Fruit fly (Drosophila melanogaster) whole organism, embryonic: ENCODE measurements around the gene CG14515.

Source experiments
- Atf3 ChIP-seq: fragments of 200-800 bp; sonication (Bioruptor generic); optimal IDR thresholded peaks from 3 replicates; lab custom pipeline; 2016; ENCODE audit warnings: missing biosample characterization, missing genetic modification characterization
- C15 ChIP-seq: fragments of 200-800 bp; sonication (Bioruptor generic); IDR thresholded peaks from 3 replicates; pipeline ENCODE4 v1.3.6; 2022; ENCODE audit warnings: missing biosample characterization, missing genetic modification characterization
- CG10147 ChIP-seq: fragments of 200-800 bp; sonication (Bioruptor generic); optimal IDR thresholded peaks from 2 replicates; lab custom pipeline; 2019; ENCODE audit warnings: missing biosample characterization, mild to moderate bottlenecking, missing genetic modification characterization, moderate library complexity
- CG10654 ChIP-seq: fragments of 200-800 bp; sonication (Bioruptor generic); optimal IDR thresholded peaks from 2 replicates; lab custom pipeline; 2016; ENCODE audit warnings: missing biosample characterization, missing genetic modification characterization
- CG11398 ChIP-seq: fragments of 200-800 bp; sonication (Bioruptor generic); optimal IDR thresholded peaks from 2 replicates; lab custom pipeline; 2016; ENCODE audit warnings: missing biosample characterization, missing genetic modification characterization
- CG11560 ChIP-seq: fragments of 200-800 bp; sonication (Bioruptor generic); IDR thresholded peaks from 3 replicates; pipeline ENCODE4 v1.3.6; 2022; ENCODE audit warnings: missing biosample characterization, missing genetic modification characterization
- CG13123 ChIP-seq: fragments of 200-800 bp; sonication (Bioruptor generic); optimal IDR thresholded peaks from 2 replicates; lab custom pipeline; 2016; ENCODE audit warnings: missing biosample characterization, missing genetic modification characterization
- CG13775 ChIP-seq: fragments of 200-800 bp; sonication (Bioruptor generic); optimal IDR thresholded peaks from 3 replicates; lab custom pipeline; 2017; ENCODE audit warnings: missing biosample characterization, mild to moderate bottlenecking, missing genetic modification characterization
- CG1602 ChIP-seq: fragments of 200-800 bp; sonication (Bioruptor generic); optimal IDR thresholded peaks from 3 replicates; lab custom pipeline; 2016; ENCODE audit warnings: missing biosample characterization, missing genetic modification characterization
- CG16813 ChIP-seq: fragments of 200-800 bp; sonication (Bioruptor generic); IDR thresholded peaks from 3 replicates; pipeline ENCODE4 v1.3.6; 2022; ENCODE audit warnings: missing biosample characterization, missing genetic modification characterization; ENCODE audit not compliant: partially characterized antibody
- CG17359 ChIP-seq: fragments of 200-800 bp; sonication (Bioruptor generic); optimal IDR thresholded peaks from 3 replicates; lab custom pipeline; 2018; ENCODE audit warnings: missing biosample characterization, mild to moderate bottlenecking, missing genetic modification characterization, moderate library complexity
- CG17361 ChIP-seq: fragments of 200-800 bp; sonication (Bioruptor generic); IDR thresholded peaks from 3 replicates; pipeline ENCODE4 v1.3.6; 2022; ENCODE audit warnings: missing biosample characterization, missing genetic modification characterization
- CG3995 ChIP-seq: fragments of 200-800 bp; sonication (Bioruptor generic); optimal IDR thresholded peaks from 3 replicates; lab custom pipeline; 2016; ENCODE audit warnings: missing biosample characterization, missing genetic modification characterization
- CG4328 ChIP-seq: fragments of 200-800 bp; sonication (Bioruptor generic); optimal IDR thresholded peaks from 3 replicates; lab custom pipeline; 2017; ENCODE audit warnings: missing biosample characterization, missing genetic modification reagents, missing genetic modification characterization
- CG4360 ChIP-seq: fragments of 200-800 bp; sonication (Bioruptor generic); IDR thresholded peaks from 2 replicates; pipeline ENCODE4 v1.3.6; 2022; ENCODE audit warnings: missing biosample characterization, missing genetic modification characterization
- CG4404 ChIP-seq: fragments of 200-800 bp; sonication (Bioruptor generic); IDR thresholded peaks from 2 replicates; pipeline ENCODE4 v1.3.6; 2022; ENCODE audit warnings: missing biosample characterization, missing genetic modification characterization
- CG4854 ChIP-seq: fragments of 200-800 bp; sonication (Bioruptor generic); optimal IDR thresholded peaks from 2 replicates; lab custom pipeline; 2016; ENCODE audit warnings: missing biosample characterization, missing genetic modification characterization, inconsistent platforms
- CG6272 ChIP-seq: fragments of 200-800 bp; sonication (Bioruptor generic); IDR thresholded peaks from 2 replicates; pipeline ENCODE4 v1.3.6; 2022; ENCODE audit warnings: missing biosample characterization, missing genetic modification characterization
- CG7271 ChIP-seq: fragments of 200-800 bp; sonication (Bioruptor generic); optimal IDR thresholded peaks from 2 replicates; lab custom pipeline; 2018; ENCODE audit warnings: missing biosample characterization, mild to moderate bottlenecking, missing genetic modification characterization, moderate library complexity
- CG8290 ChIP-seq, 3 experiments: fragments of 200-800 bp; sonication (Bioruptor generic); optimal IDR thresholded peaks; 2 replicates each; lab custom pipeline; 2016 to 2019; ENCODE audit warnings: missing biosample characterization in 3 of 3, missing genetic modification characterization in 3 of 3, mild to moderate bottlenecking in 2 of 3, moderate library complexity in 1 of 3
- CG8478 ChIP-seq: fragments of >200 bp; optimal IDR thresholded peaks from 2 replicates; lab custom pipeline; 2018
- CG9437 ChIP-seq: fragments of 200-800 bp; sonication (Bioruptor generic); optimal IDR thresholded peaks from 2 replicates; lab custom pipeline; 2018; ENCODE audit warnings: missing biosample characterization, mild to moderate bottlenecking, missing genetic modification characterization
- CG9797 ChIP-seq: fragments of 200-800 bp; sonication (Bioruptor generic); optimal IDR thresholded peaks from 3 replicates; lab custom pipeline; 2018; ENCODE audit warnings: missing biosample characterization, mild to moderate bottlenecking, missing genetic modification characterization
- CG9876 ChIP-seq: fragments of 200-800 bp; sonication (Bioruptor generic); optimal IDR thresholded peaks from 2 replicates; lab custom pipeline; 2016; ENCODE audit warnings: missing biosample characterization, missing genetic modification characterization
- CG9932 ChIP-seq: fragments of 200-800 bp; sonication (Bioruptor generic); IDR thresholded peaks from 2 replicates; pipeline ENCODE4 v1.3.6; 2022; ENCODE audit warnings: missing biosample characterization, missing genetic modification characterization
- CkIIα-i1 ChIP-seq: fragments of 200-800 bp; sonication (Bioruptor generic); IDR thresholded peaks from 2 replicates; pipeline ENCODE4 v1.3.6; 2022; ENCODE audit warnings: missing biosample characterization, missing genetic modification characterization
- D19A ChIP-seq: fragments of 200-800 bp; optimal IDR thresholded peaks from 3 replicates; lab custom pipeline; 2019; ENCODE audit warnings: missing biosample characterization, mild to moderate bottlenecking, missing genetic modification characterization, moderate library complexity
- Dip2 ChIP-seq: fragments of 200-800 bp; sonication (Bioruptor generic); IDR thresholded peaks from 2 replicates; pipeline ENCODE4 v1.3.6; 2022; ENCODE audit warnings: missing biosample characterization, missing genetic modification characterization
- Doc3 ChIP-seq: fragments of 200-800 bp; sonication (Bioruptor generic); IDR thresholded peaks from 3 replicates; pipeline ENCODE4 v1.3.6; 2022; ENCODE audit warnings: missing biosample characterization, missing genetic modification characterization; ENCODE audit not compliant: partially characterized antibody
- Dp ChIP-seq: fragments of 200-800 bp; sonication (Bioruptor generic); optimal IDR thresholded peaks from 2 replicates; lab custom pipeline; 2018; ENCODE audit warnings: missing biosample characterization, mild to moderate bottlenecking, missing genetic modification characterization, moderate library complexity
- Drgx ChIP-seq: fragments of 200-800 bp; sonication (Bioruptor generic); IDR thresholded peaks from 2 replicates; pipeline ENCODE4 v1.3.6; 2022; ENCODE audit warnings: missing biosample characterization, missing genetic modification characterization
- E2f1 ChIP-seq: fragments of 200-800 bp; sonication (Bioruptor generic); IDR thresholded peaks from 2 replicates; pipeline ENCODE4 v1.3.6; 2022; ENCODE audit warnings: missing biosample characterization, missing genetic modification characterization
- Meics ChIP-seq: fragments of 200-800 bp; sonication (Bioruptor generic); optimal IDR thresholded peaks from 2 replicates; lab custom pipeline; 2017; ENCODE audit warnings: missing biosample characterization, mild to moderate bottlenecking, missing genetic modification characterization
- Optix ChIP-seq: fragments of 200-800 bp; sonication (Bioruptor generic); IDR thresholded peaks from 3 replicates; pipeline ENCODE4 v1.3.6; 2022; ENCODE audit warnings: missing biosample characterization, missing genetic modification characterization
- Six4 ChIP-seq: fragments of 200-800 bp; sonication (Bioruptor generic); optimal IDR thresholded peaks from 2 replicates; lab custom pipeline; 2016; ENCODE audit warnings: missing biosample characterization, missing genetic modification characterization
- TFAM ChIP-seq: fragments of 200-800 bp; sonication (Bioruptor generic); optimal IDR thresholded peaks from 2 replicates; lab custom pipeline; 2017; ENCODE audit warnings: missing biosample characterization, missing genetic modification characterization, inconsistent platforms
- Vsx1 ChIP-seq: fragments of 200-800 bp; sonication (Bioruptor generic); optimal IDR thresholded peaks from 2 replicates; lab custom pipeline; 2017; ENCODE audit warnings: missing biosample characterization, mild to moderate bottlenecking, missing genetic modification characterization, missing genetic modification reagents
- YL-1 ChIP-seq: fragments of 200-800 bp; sonication (Bioruptor generic); optimal IDR thresholded peaks from 3 replicates; lab custom pipeline; 2017; ENCODE audit warnings: missing biosample characterization, mild to moderate bottlenecking, missing genetic modification characterization
- al ChIP-seq: fragments of 200-800 bp; sonication (Bioruptor generic); IDR thresholded peaks from 2 replicates; pipeline ENCODE4 v1.3.6; 2022; ENCODE audit warnings: missing biosample characterization, missing genetic modification characterization
- cg ChIP-seq: fragments of 200-800 bp; sonication (Bioruptor generic); optimal IDR thresholded peaks from 3 replicates; lab custom pipeline; 2019; ENCODE audit warnings: missing biosample characterization, mild to moderate bottlenecking, missing genetic modification characterization, moderate library complexity
- dati ChIP-seq: fragments of 200-800 bp; sonication (Bioruptor generic); IDR thresholded peaks from 2 replicates; pipeline ENCODE4 v1.3.6; 2022; ENCODE audit warnings: missing biosample characterization, missing genetic modification characterization
- dm ChIP-seq: fragments of 200-800 bp; sonication (Bioruptor generic); optimal IDR thresholded peaks from 3 replicates; lab custom pipeline; 2016; ENCODE audit warnings: missing biosample characterization, missing genetic modification characterization
- esg ChIP-seq: fragments of 200-800 bp; sonication (Bioruptor generic); conservative IDR thresholded peaks from 2 replicates; pipeline ENCODE4 v1.3.6; 2022; ENCODE audit warnings: missing biosample characterization, missing genetic modification characterization
- fd3F ChIP-seq: fragments of 200-800 bp; sonication (Bioruptor generic); optimal IDR thresholded peaks from 2 replicates; lab custom pipeline; 2018; ENCODE audit warnings: missing biosample characterization, mild to moderate bottlenecking, missing genetic modification characterization, moderate library complexity
- hb ChIP-seq: fragments of 200-800 bp; sonication (Bioruptor generic); IDR thresholded peaks from 3 replicates; pipeline ENCODE4 v1.3.6; 2022; ENCODE audit warnings: missing biosample characterization, missing genetic modification characterization; ENCODE audit not compliant: partially characterized antibody
- nerfin-2 ChIP-seq: fragments of 200-800 bp; sonication (Bioruptor generic); IDR thresholded peaks from 2 replicates; pipeline ENCODE4 v1.3.6; 2022; ENCODE audit warnings: missing biosample characterization, missing genetic modification characterization; ENCODE audit not compliant: partially characterized antibody
- sc ChIP-seq, 3 experiments: fragments of >200 bp in 2 of 3; fragments of 200-800 bp in 1 of 3; sonication (Bioruptor generic) in 1 of 3; optimal IDR thresholded peaks; 2 replicates in 2 of 3; 3 replicates in 1 of 3; lab custom pipeline; 2017; ENCODE audit warnings: mild to moderate bottlenecking in 1 of 3, missing biosample characterization in 1 of 3, missing genetic modification characterization in 1 of 3, missing genetic modification reagents in 1 of 3
- so ChIP-seq: fragments of 200-800 bp; sonication (Bioruptor generic); IDR thresholded peaks from 3 replicates; pipeline ENCODE4 v1.3.6; 2022; ENCODE audit warnings: missing biosample characterization, missing genetic modification characterization
- tap ChIP-seq: fragments of 200-800 bp; optimal IDR thresholded peaks from 3 replicates; lab custom pipeline; 2019; ENCODE audit warnings: missing biosample characterization, mild to moderate bottlenecking, missing genetic modification characterization, moderate library complexity
- tll ChIP-seq, 2 experiments: fragments of 200-800 bp in 1 of 2; fragments of >200 bp in 1 of 2; sonication (Bioruptor generic) in 1 of 2; optimal IDR thresholded peaks; 2 replicates each; lab custom pipeline; 2017 to 2019; ENCODE audit warnings: missing biosample characterization in 2 of 2, missing genetic modification characterization in 2 of 2, mild to moderate bottlenecking in 1 of 2, moderate library complexity in 1 of 2

The CG14515 gene

DNA sequence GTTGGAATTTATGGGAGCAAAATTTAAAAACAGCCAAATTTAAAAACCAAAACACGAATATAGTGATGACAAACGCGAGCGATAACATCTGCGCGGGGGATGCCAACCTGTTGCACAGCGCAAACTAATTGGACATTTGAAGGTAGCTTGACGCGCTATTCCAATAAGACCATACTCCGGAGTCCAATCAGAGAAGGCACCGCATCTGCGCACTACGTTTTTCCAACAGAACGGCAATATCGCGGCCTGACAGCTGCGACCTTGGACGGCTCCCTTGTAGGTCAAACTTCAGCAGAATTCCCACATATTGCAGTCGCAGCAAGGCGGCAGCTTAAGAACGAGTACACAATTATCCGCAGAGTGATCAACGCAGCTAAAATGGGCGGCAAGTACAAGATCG, 49.3 kb upstream of the CG14515 start, which contains the start of the genes CG11882 and Pglym78 (continued):
- peak; percentile 2 for TF ChIP-seq CG10654 (GFP tag; lab: Kevin White, UChicago)
- no peak for TF ChIP-seq CG13123 (GFP tag; lab: Kevin White, UChicago)
- peak; percentile 6 for TF ChIP-seq CG17359 (tag; lab: Kevin White, UChicago)
- TF ChIP-seq sc (optimal IDR thresholded peaks at IDR 0.05; lab: Kevin White, UChicago), result no peak
- no peak for TF ChIP-seq sc (GFP tag; optimal IDR thresholded peaks at IDR 0.05; lab: Kevin White, UChicago)
- no peak for TF ChIP-seq C15
- peak; percentile 66 for TF ChIP-seq CG9932 (GFP tag; lab: Robert Waterston, UW)
- TF ChIP-seq Optix (GFP tag; lab: Robert Waterston, UW), result no peak
- TF ChIP-seq CG9876 (GFP tag; lab: Kevin White, UChicago), result peak; percentile 43
- no peak for TF ChIP-seq esg (GFP tag; lab: Robert Waterston, UW)
- TF ChIP-seq Vsx1 (GFP tag; lab: Kevin White, UChicago), result no peak
- no peak for TF ChIP-seq CG3995 (GFP tag; lab: Kevin White, UChicago)
- TF ChIP-seq Doc3, result no peak
- no peak for TF ChIP-seq CG1602 (GFP tag; lab: Kevin White, UChicago)
- peak; percentile 49 for TF ChIP-seq E2f1
- no peak for TF ChIP-seq fd3F
- TF ChIP-seq CG4854, result no peak
- peak; percentile 6 for TF ChIP-seq Meics (GFP tag; lab: Kevin White, UChicago)
- no peak for TF ChIP-seq hb (GFP tag; lab: Robert Waterston, UW)
- TF ChIP-seq Dp (GFP tag; lab: Kevin White, UChicago), result peak; percentile 76
- TF ChIP-seq al (GFP tag; lab: Robert Waterston, UW), result peak; percentile 51
- no peak for TF ChIP-seq CG11560
- peak; percentile 94 for TF ChIP-seq YL-1
- no peak; the same call in 1 of the 2 replicates for TF ChIP-seq CG4360 (GFP tag; lab: Robert Waterston, UW)
- TF ChIP-seq TFAM (GFP tag; lab: Kevin White, UChicago), result no peak
- peak; percentile 72 for TF ChIP-seq CG9797 (GFP tag; lab: Kevin White, UChicago)
- no peak for TF ChIP-seq CG4404 (GFP tag; lab: Robert Waterston, UW)
- no peak for TF ChIP-seq D19A
- TF ChIP-seq Dip2 (GFP tag; lab: Robert Waterston, UW), result no peak
- TF ChIP-seq CG17361 (GFP tag; lab: Robert Waterston, UW), result no peak
- TF ChIP-seq cg (GFP tag; lab: Kevin White, UChicago), result no peak
- TF ChIP-seq CG13775 (GFP tag; lab: Kevin White, UChicago), result peak; percentile 33
- TF ChIP-seq CG16813 (GFP tag; lab: Robert Waterston, UW), result no peak
- peak; percentile 45; the same call in 1 of the 2 replicates for TF ChIP-seq nerfin-2 (GFP tag; lab: Robert Waterston, UW)
- TF ChIP-seq dm (GFP tag; lab: Kevin White, UChicago), result peak; percentile 51
- no peak for TF ChIP-seq CG11398 (GFP tag; lab: Kevin White, UChicago)
- TF ChIP-seq CG6272, result peak; percentile 41; the same call in 1 of the 2 replicates
- TF ChIP-seq CG9437 (GFP tag; lab: Kevin White, UChicago), result no peak
- no peak for TF ChIP-seq CG7271 (tag; lab: Kevin White, UChicago)
- peak; percentile 37; the same call in 1 of the 2 replicates for TF ChIP-seq Drgx (GFP tag; lab: Robert Waterston, UW)
- peak; percentile 20 for TF ChIP-seq CG8478 (lab: Kevin White, UChicago)
- TF ChIP-seq CkIIα-i1 (GFP tag; lab: Robert Waterston, UW), result no peak
- TF ChIP-seq CG8290 (GFP tag; optimal IDR thresholded peaks at IDR 0.05; lab: Kevin White, UChicago), result no peak
- TF ChIP-seq CG8290 (tag; optimal IDR thresholded peaks at IDR 0.05; lab: Kevin White, UChicago), result no peak
- no peak for TF ChIP-seq dati
- TF ChIP-seq tll (GFP tag; optimal IDR thresholded peaks at IDR 0.05; lab: Kevin White, UChicago), result peak in 1 of 2 experiments; percentile 39
- peak; percentile 15; the same call in 1 of the 3 replicates for TF ChIP-seq so (GFP tag; lab: Robert Waterston, UW)
- no peak for TF ChIP-seq tap
- TF ChIP-seq CG4328 (GFP tag; lab: Kevin White, UChicago), result no peak
- TF ChIP-seq Atf3 (GFP tag; lab: Kevin White, UChicago), result no peak
- peak; percentile 17 for TF ChIP-seq Six4 (GFP tag; lab: Kevin White, UChicago)
- TF ChIP-seq CG10147 (GFP tag; lab: Kevin White, UChicago), result no peak
